Worm (Caenorhabditis elegans): ENCODE measurements around the gene T14G11.1.

ce11 chrX:2697645-2698044, 8.9 kb downstream of the T14G11.1 start:
- TF ChIP-seq ztf-23 (GFP tag; IDR thresholded peaks at IDR 0.05) = no peak
- no peak for TF ChIP-seq T22C8.4 (GFP tag; IDR thresholded peaks at IDR 0.05)
- TF ChIP-seq cog-1 (tag; optimal IDR thresholded peaks at IDR 0.05) = no peak
- TF ChIP-seq tab-1 (GFP tag; IDR thresholded peaks at IDR 0.05) = no peak
- no peak for TF ChIP-seq ref-1 (GFP tag; conservative IDR thresholded peaks at IDR 0.05)
